Worm (Caenorhabditis elegans) whole organism, young adult: ENCODE results near the gene Y62H9A.1.

ENCODE experiments used
- B0019.2 ChIP-seq: fragments of 200-800 bp; sonication (Bioruptor generic); conservative IDR thresholded peaks from 2 replicates; pipeline ENCODE4 v1.3.6; 2022; ENCODE audit warnings: missing genetic modification reagents, missing genetic modification characterization, missing compliant biosample characterization
- C06A6.2 ChIP-seq: fragments of 200-800 bp; sonication (Bioruptor generic); conservative IDR thresholded peaks from 2 replicates; pipeline ENCODE4 v1.3.6; 2022; ENCODE audit warnings: missing genetic modification characterization, missing compliant biosample characterization
- F10E7.11 ChIP-seq: sonication (generic microtip); optimal IDR thresholded peaks from 2 replicates; lab custom pipeline; 2017; ENCODE audit warnings: mild to moderate bottlenecking, missing genetic modification characterization, moderate library complexity, missing compliant biosample characterization
- F22D6.2 ChIP-seq: sonication (generic microtip); optimal IDR thresholded peaks from 2 replicates; lab custom pipeline; 2016; ENCODE audit warnings: mild to moderate bottlenecking, missing genetic modification characterization, missing compliant biosample characterization
- F33H1.4 ChIP-seq: fragments of 200-800 bp; sonication (Bioruptor generic); IDR thresholded peaks from 2 replicates; pipeline ENCODE4 v1.3.6; 2022; ENCODE audit warnings: missing genetic modification reagents, missing genetic modification characterization, missing compliant biosample characterization
- F37B4.10 ChIP-seq: fragments of 200-800 bp; sonication (Bioruptor generic); IDR thresholded peaks from 2 replicates; pipeline ENCODE4 v1.3.6; 2022; ENCODE audit warnings: missing genetic modification characterization, missing compliant biosample characterization
- F52B5.7 ChIP-seq: sonication (generic microtip); optimal IDR thresholded peaks from 2 replicates; lab custom pipeline; 2016; ENCODE audit warnings: mild to moderate bottlenecking, missing genetic modification characterization, missing compliant biosample characterization
- K11D2.4 ChIP-seq: fragments of 200-800 bp; sonication (Bioruptor generic); IDR thresholded peaks from 2 replicates; pipeline ENCODE4 v1.3.6; 2022; ENCODE audit warnings: missing genetic modification reagents, missing genetic modification characterization, missing compliant biosample characterization
- T07F8.4 ChIP-seq: sonication (generic microtip); optimal IDR thresholded peaks from 2 replicates; lab custom pipeline; 2016; ENCODE audit warnings: mild to moderate bottlenecking, missing genetic modification characterization, moderate library complexity, missing compliant biosample characterization
- Y53F4B.3 ChIP-seq: fragments of 200-800 bp; sonication (Bioruptor generic); IDR thresholded peaks from 2 replicates; pipeline ENCODE4 v1.3.6; 2022; ENCODE audit warnings: missing genetic modification reagents, missing genetic modification characterization, missing compliant biosample characterization
- ZK185.1 ChIP-seq: sonication (generic microtip); optimal IDR thresholded peaks from 2 replicates; lab custom pipeline; 2016; ENCODE audit warnings: mild to moderate bottlenecking, missing genetic modification characterization, missing compliant biosample characterization; ENCODE audit not compliant: poor library complexity, severe bottlenecking
- akir-1 ChIP-seq: fragments of 200-800 bp; sonication (Bioruptor generic); optimal IDR thresholded peaks from 2 replicates; lab custom pipeline; 2018; ENCODE audit warnings: mild to moderate bottlenecking, missing genetic modification characterization, moderate library complexity, missing compliant biosample characterization
- aptf-3 ChIP-seq: fragments of 200-800 bp; sonication (Bioruptor generic); IDR thresholded peaks from 2 replicates; pipeline ENCODE4 v1.3.6; 2022; ENCODE audit warnings: missing genetic modification characterization, missing compliant biosample characterization
- athp-1 ChIP-seq: sonication (generic microtip); optimal IDR thresholded peaks from 2 replicates; lab custom pipeline; 2017; ENCODE audit warnings: mild to moderate bottlenecking, missing genetic modification characterization, missing compliant biosample characterization
- attf-5 ChIP-seq: fragments of 200-800 bp; sonication (Bioruptor generic); optimal IDR thresholded peaks from 2 replicates; lab custom pipeline; 2018; ENCODE audit warnings: mild to moderate bottlenecking, missing genetic modification characterization, missing compliant biosample characterization
- attf-6 ChIP-seq: fragments of 200-800 bp; sonication (Bioruptor generic); IDR thresholded peaks from 2 replicates; pipeline ENCODE4 v1.3.6; 2022; ENCODE audit warnings: missing genetic modification reagents, missing genetic modification characterization, missing compliant biosample characterization
- bed-2 ChIP-seq: fragments of 200-800 bp; sonication (Bioruptor generic); IDR thresholded peaks from 2 replicates; pipeline ENCODE4 v1.3.6; 2022; ENCODE audit warnings: missing genetic modification reagents, missing genetic modification characterization, missing compliant biosample characterization
- ccch-3 ChIP-seq: fragments of 200-800 bp; sonication (Bioruptor generic); optimal IDR thresholded peaks from 2 replicates; lab custom pipeline; 2018; ENCODE audit warnings: mild to moderate bottlenecking, missing genetic modification characterization, missing compliant biosample characterization
- ceh-27 ChIP-seq: fragments of 200-800 bp; sonication (Bioruptor generic); optimal IDR thresholded peaks from 2 replicates; lab custom pipeline; 2018; ENCODE audit warnings: mild to moderate bottlenecking, missing genetic modification characterization, moderate library complexity, missing compliant biosample characterization
- ceh-79 ChIP-seq: sonication (generic microtip); optimal IDR thresholded peaks from 2 replicates; lab custom pipeline; 2017; ENCODE audit warnings: mild to moderate bottlenecking, missing genetic modification characterization, missing compliant biosample characterization
- dox-1 ChIP-seq: fragments of 200-800 bp; sonication (Bioruptor generic); IDR thresholded peaks from 2 replicates; pipeline ENCODE4 v1.3.6; 2022; ENCODE audit warnings: missing genetic modification reagents, missing genetic modification characterization, missing compliant biosample characterization
- ets-4 ChIP-seq: fragments of 200-800 bp; sonication (Bioruptor generic); optimal IDR thresholded peaks from 2 replicates; lab custom pipeline; 2018; ENCODE audit warnings: mild to moderate bottlenecking, missing genetic modification characterization, missing compliant biosample characterization
- hlh-26 ChIP-seq: fragments of 200-800 bp; sonication (Bioruptor generic); conservative IDR thresholded peaks from 2 replicates; pipeline ENCODE4 v1.3.6; 2022; ENCODE audit warnings: missing genetic modification reagents, missing genetic modification characterization, missing compliant biosample characterization
- hmg-1.2 ChIP-seq: fragments of 200-800 bp; sonication (Bioruptor generic); IDR thresholded peaks from 2 replicates; pipeline ENCODE4 v1.3.6; 2022; ENCODE audit warnings: missing genetic modification reagents, missing genetic modification characterization, missing compliant biosample characterization
- lin-35 ChIP-seq, 3 experiments: fragments of 150-350 bp in 2 of 3; sonication (generic microtip) in 1 of 3; optimal IDR thresholded peaks; 2 replicates each; lab custom pipeline; 2014 to 2018; ENCODE audit warnings: missing biosample characterization in 3 of 3, missing genetic modification characterization in 3 of 3, missing genetic modification reagents in 3 of 3
- madf-8 ChIP-seq: fragments of 200-800 bp; sonication (Bioruptor generic); conservative IDR thresholded peaks from 2 replicates; pipeline ENCODE4 v1.3.6; 2022; ENCODE audit warnings: missing genetic modification reagents, missing genetic modification characterization, missing compliant biosample characterization
- mel-28 ChIP-seq: sonication (generic microtip); optimal IDR thresholded peaks from 2 replicates; lab custom pipeline; 2016; ENCODE audit warnings: borderline replicate concordance, mild to moderate bottlenecking, missing genetic modification characterization, missing compliant biosample characterization
- nfyb-1 ChIP-seq: fragments of 200-800 bp; sonication (Bioruptor generic); IDR thresholded peaks from 2 replicates; pipeline ENCODE4 v1.3.6; 2022; ENCODE audit warnings: missing genetic modification reagents, missing genetic modification characterization, missing compliant biosample characterization
- nhr-80 ChIP-seq: sonication (generic microtip); optimal IDR thresholded peaks from 2 replicates; lab custom pipeline; 2016; ENCODE audit warnings: missing genetic modification characterization, missing compliant biosample characterization
- pha-4 ChIP-seq: fragments of 150-350 bp; sonication (generic microtip); optimal IDR thresholded peaks from 2 replicates; lab custom pipeline; 2014; ENCODE audit warnings: missing biosample characterization, missing genetic modification reagents, missing genetic modification characterization
- rec-8 ChIP-seq, 2 experiments: sonication (generic microtip); optimal IDR thresholded peaks; 2 replicates each; lab custom pipeline; 2016; ENCODE audit warnings: mild to moderate bottlenecking in 2 of 2, missing genetic modification characterization in 2 of 2, missing genetic modification reagents in 2 of 2, missing genotype in 2 of 2, missing biosample characterization in 1 of 2, missing compliant biosample characterization in 1 of 2, moderate library complexity in 1 of 2
- sdz-38 ChIP-seq: sonication (generic microtip); optimal IDR thresholded peaks from 2 replicates; lab custom pipeline; 2016; ENCODE audit warnings: missing genotype, missing genetic modification characterization, missing compliant biosample characterization
- snpc-3.4 ChIP-seq: sonication (generic microtip); optimal IDR thresholded peaks from 2 replicates; lab custom pipeline; 2017; ENCODE audit warnings: missing genetic modification characterization, mild to moderate bottlenecking, missing compliant biosample characterization, antibody characterized with exemption, moderate library complexity, missing genotype, missing genetic modification reagents
- somi-1 ChIP-seq: fragments of 200-800 bp; sonication (Bioruptor generic); optimal IDR thresholded peaks from 2 replicates; lab custom pipeline; 2018; ENCODE audit warnings: mild to moderate bottlenecking, missing genetic modification characterization, missing compliant biosample characterization
- unc-62 ChIP-seq: fragments of 150-350 bp; optimal IDR thresholded peaks from 2 replicates; lab custom pipeline; 2014; ENCODE audit warnings: missing biosample characterization, missing genetic modification reagents, missing genetic modification characterization
- xnd-1 ChIP-seq: sonication (generic microtip); optimal IDR thresholded peaks from 2 replicates; lab custom pipeline; 2016; ENCODE audit warnings: missing genotype, missing genetic modification reagents, missing genetic modification characterization, missing compliant biosample characterization
- zfh-2 ChIP-seq: fragments of 200-800 bp; sonication (Bioruptor generic); conservative IDR thresholded peaks from 2 replicates; pipeline ENCODE4 v1.3.6; 2022; ENCODE audit warnings: missing genetic modification reagents, missing genetic modification characterization, missing compliant biosample characterization
- zim-3 ChIP-seq: sonication (generic microtip); optimal IDR thresholded peaks from 2 replicates; lab custom pipeline; 2017; ENCODE audit warnings: mild to moderate bottlenecking, missing genetic modification characterization, moderate library complexity, missing compliant biosample characterization
- ztf-26 ChIP-seq: sonication (generic microtip); optimal IDR thresholded peaks from 2 replicates; lab custom pipeline; 2017; ENCODE audit warnings: missing genetic modification characterization, missing compliant biosample characterization

Y62H9A.1 gene

ce11 chrX:11907263-11907662 lies 31.9 kb downstream of the Y62H9A.1 start, which contains the start of gene Y62H9A.11:
TSS of gene Y62H9A.11 (minus strand) at chrX:11907363.
- TF ChIP-seq nhr-80 (tag; lab: Kevin White, UChicago) (no peak), ceh-27 (GFP tag; lab: Kevin White, UChicago) (no peak)

DNA sequence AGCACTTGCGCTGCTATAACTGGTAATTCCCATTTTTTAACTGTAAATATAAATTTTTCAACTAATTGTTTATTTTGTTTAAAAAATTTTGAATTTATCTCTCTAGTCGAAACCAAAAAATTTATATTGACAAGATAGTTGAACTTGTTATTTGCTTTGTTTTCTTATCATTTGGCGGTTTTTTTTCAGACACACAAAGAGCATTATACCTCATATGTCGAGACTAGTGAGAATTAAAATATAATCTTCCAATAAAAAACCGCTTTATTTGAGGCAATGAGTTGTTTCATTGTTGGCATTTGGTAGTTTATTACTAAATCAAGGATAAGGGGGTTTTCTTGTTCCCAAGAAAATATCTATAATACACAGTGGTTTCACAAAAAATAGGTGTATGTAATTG lies 32.9 kb downstream of the Y62H9A.1 start:
- TF ChIP-seq K11D2.4 (no peak), rec-8 (tag; optimal IDR thresholded peaks at IDR 0.05; lab: Kevin White, UChicago) (no peak), bed-2 (GFP tag; lab: Robert Waterston, UW) (no peak), sdz-38 (no peak), ceh-79 (tag; lab: Kevin White, UChicago) (no peak), xnd-1 (no peak), madf-8 (no peak), hlh-26 (no peak), akir-1 (GFP tag; lab: Kevin White, UChicago) (no peak), zim-3 (tag; lab: Kevin White, UChicago) (no peak), attf-6 (GFP tag; lab: Robert Waterston, UW) (no peak), somi-1 (GFP tag; lab: Kevin White, UChicago) (no peak), snpc-3.4 (tag; lab: Kevin White, UChicago) (no peak), athp-1 (no peak), B0019.2 (no peak), F22D6.2 (tag; lab: Kevin White, UChicago) (no peak), hmg-1.2 (GFP tag; lab: Robert Waterston, UW) (no peak), nfyb-1 (GFP tag; lab: Robert Waterston, UW) (no peak), lin-35 (GFP tag; optimal IDR thresholded peaks at IDR 0.05; lab: Kevin White, UChicago) (no peak)

- TF ChIP-seq aptf-3 (no peak), F37B4.10 (GFP tag; lab: Robert Waterston, UW) (no peak), ZK185.1 (tag; lab: Kevin White, UChicago) (no peak), hmg-1.2 (GFP tag; lab: Robert Waterston, UW) (no peak), Y53F4B.3 (GFP tag; lab: Robert Waterston, UW) (no peak), snpc-3.4 (tag; lab: Kevin White, UChicago) (no peak), athp-1 (no peak), F52B5.7 (tag; lab: Kevin White, UChicago) (no peak), mel-28 (tag; lab: Kevin White, UChicago) (no peak), zfh-2 (GFP tag; lab: Robert Waterston, UW) (no peak), F33H1.4 (GFP tag; lab: Robert Waterston, UW) (no peak), C06A6.2 (no peak), T07F8.4 (no peak), ets-4 (GFP tag; lab: Kevin White, UChicago) (peak; percentile 35), F10E7.11 (tag; lab: Kevin White, UChicago) (no peak), nhr-80 (tag; lab: Kevin White, UChicago) (peak; percentile 66), akir-1 (GFP tag; lab: Kevin White, UChicago) (no peak)
These were observed 33.8 kb downstream of the Y62H9A.1 start for ce11 chrX:11909168-11909567.

ce11 chrX:11910046-11910445 lies 34.7 kb downstream of the Y62H9A.1 start, which contains the start of gene Y62H9A.15:
TSS of gene Y62H9A.15 (minus strand) at chrX:11910145.
- TF ChIP-seq ceh-27 (GFP tag; lab: Kevin White, UChicago) (no peak), dox-1 (GFP tag; lab: Robert Waterston, UW) (no peak), ccch-3 (GFP tag; lab: Kevin White, UChicago) (no peak), attf-5 (GFP tag; lab: Kevin White, UChicago) (no peak), ztf-26 (tag; lab: Kevin White, UChicago) (no peak), pha-4 (tag; lab: Kevin White, UChicago) (no peak), nhr-80 (tag; lab: Kevin White, UChicago) (peak; percentile 15), unc-62 (GFP tag; lab: Kevin White, UChicago) (no peak), akir-1 (GFP tag; lab: Kevin White, UChicago) (no peak)
